Worm (Caenorhabditis elegans) whole organism, L4 larva: Measurements from ENCODE around the gene B0035.22.

ENCODE experiments used
- aha-1 ChIP-seq: fragments of 150-350 bp; peaks from one replicate; lab custom pipeline; 2014; ENCODE audit warnings: missing biosample characterization, missing genetic modification characterization
- dpl-1 ChIP-seq: fragments of 150-350 bp; optimal IDR thresholded peaks from 2 replicates; lab custom pipeline; 2014; ENCODE audit warnings: missing biosample characterization, missing genetic modification reagents, missing genetic modification characterization
- fos-1 ChIP-seq: fragments of 150-350 bp; optimal IDR thresholded peaks from 2 replicates; lab custom pipeline; 2014; ENCODE audit warnings: missing biosample characterization, missing genetic modification characterization
- pha-4 ChIP-seq, 2 experiments: fragments of 150-350 bp in 1 of 2; fragments of 200-800 bp in 1 of 2; sonication (Bioruptor generic) in 1 of 2; IDR thresholded peaks in 1 of 2; optimal IDR thresholded peaks in 1 of 2; 2 replicates each; pipeline versions ENCODE4 v1.3.6 to Lab custom; 2014 to 2022; ENCODE audit warnings: missing genetic modification characterization in 2 of 2, missing genetic modification reagents in 2 of 2, missing biosample characterization in 1 of 2, missing compliant biosample characterization in 1 of 2
- php-3 ChIP-seq: fragments of 200-800 bp; sonication (Bioruptor generic); IDR thresholded peaks from 2 replicates; pipeline ENCODE4 v1.3.6; 2022; ENCODE audit warnings: missing genetic modification reagents, missing genetic modification characterization, missing compliant biosample characterization
- zag-1 ChIP-seq: fragments of 150-350 bp; optimal IDR thresholded peaks from 2 replicates; lab custom pipeline; 2014; ENCODE audit warnings: missing biosample characterization, missing genetic modification characterization
- ztf-11 ChIP-seq: fragments of 150-350 bp; optimal IDR thresholded peaks from 2 replicates; lab custom pipeline; 2014; ENCODE audit warnings: missing biosample characterization, missing genetic modification characterization

ce11 chrIV:11285239-11285638 is 29.7 kb upstream of the B0035.22 start:
- no peak for TF ChIP-seq zag-1 (tag; lab: Kevin White, UChicago)
- TF ChIP-seq dpl-1 (GFP tag; lab: Kevin White, UChicago), result no peak
- no peak for TF ChIP-seq php-3 (GFP tag; lab: Robert Waterston, UW)
- TF ChIP-seq pha-4 (GFP tag; IDR thresholded peaks at IDR 0.05; lab: Robert Waterston, UW), result no peak
- TF ChIP-seq pha-4 (tag; optimal IDR thresholded peaks at IDR 0.05; lab: Kevin White, UChicago), result no peak
- no peak for TF ChIP-seq aha-1 (tag; lab: Kevin White, UChicago)
- TF ChIP-seq ztf-11, result no peak
- no peak for TF ChIP-seq fos-1
